Fruit fly (Drosophila melanogaster): ENCODE measurements around the gene CG13893.
A peak's percentile ranks its signal among the peaks of the same experiment; 100 is the strongest.

DNA sequence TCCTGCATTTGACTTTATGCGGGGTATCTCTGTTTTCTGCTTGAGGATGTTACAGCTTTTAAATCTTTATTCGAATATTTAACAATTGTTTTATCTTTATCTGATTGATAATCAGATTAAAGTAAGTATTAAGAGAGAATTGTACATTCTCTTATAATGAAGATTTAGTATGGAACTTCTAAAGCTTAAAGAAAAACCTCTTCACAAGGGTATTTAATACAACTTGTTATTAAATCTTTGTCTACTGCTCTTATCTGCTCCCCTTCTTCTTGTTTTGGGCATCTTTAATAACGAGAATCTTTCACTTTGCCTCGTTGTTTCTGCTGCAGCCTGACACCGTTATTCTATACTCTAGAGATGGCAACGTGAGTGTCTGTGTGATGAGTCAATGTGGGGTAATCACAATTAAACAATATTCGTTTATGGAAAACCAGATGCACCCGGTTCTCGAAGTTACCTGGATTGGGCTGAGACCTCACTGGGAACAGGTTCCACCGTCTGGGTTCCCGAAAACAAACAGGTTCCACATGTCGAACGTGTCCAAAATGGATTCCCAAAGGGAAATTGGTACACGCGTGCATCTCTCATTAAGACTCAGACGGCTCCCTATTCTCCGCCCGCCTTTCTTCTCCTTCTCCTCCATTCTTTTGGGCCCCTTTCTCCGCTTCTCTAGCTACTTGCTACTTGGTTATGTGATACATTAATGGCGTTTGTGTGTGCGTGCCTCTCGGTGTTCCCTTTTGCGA, 53.6 kb downstream of the CG13893 start:
- TF ChIP-seq esn (GFP tag; optimal IDR thresholded peaks at IDR 0.05) (peak; percentile 84), Hr38 (GFP tag; optimal IDR thresholded peaks at IDR 0.05) (no peak), CG8632 (GFP tag; optimal IDR thresholded peaks at IDR 0.05) (peak; percentile 69), Sox15 (GFP tag; optimal IDR thresholded peaks at IDR 0.05) (peak; percentile 48), Hr39 (GFP tag; optimal IDR thresholded peaks at IDR 0.05) (peak; percentile 73), fkh (GFP tag; optimal IDR thresholded peaks at IDR 0.05) (no peak)

All from whole organism, prepupa.